Worm (Caenorhabditis elegans) whole organism, L1 larva: ENCODE measurements around the gene mrpl-28.
A peak's percentile ranks its signal among the peaks of the same experiment; 100 is the strongest.

Experiments
- C04F5.9 ChIP-seq: sonication (generic microtip); optimal IDR thresholded peaks from 2 replicates; lab custom pipeline; 2016; ENCODE audit warnings: missing genetic modification characterization, missing compliant biosample characterization
- F16B12.6 ChIP-seq: fragments of 150-350 bp; optimal IDR thresholded peaks from 2 replicates; lab custom pipeline; 2014; ENCODE audit warnings: missing biosample characterization, missing genetic modification characterization
- Y116A8C.19 ChIP-seq: sonication (generic microtip); optimal IDR thresholded peaks from 2 replicates; lab custom pipeline; 2016; ENCODE audit warnings: missing compliant biosample characterization, missing genetic modification characterization, borderline replicate concordance
- blmp-1 ChIP-seq: fragments of 150-350 bp; optimal IDR thresholded peaks from 2 replicates; lab custom pipeline; 2014; ENCODE audit warnings: missing biosample characterization, missing genetic modification characterization
- ceh-8 ChIP-seq: fragments of 200-800 bp; sonication (Bioruptor generic); optimal IDR thresholded peaks from 2 replicates; lab custom pipeline; 2018; ENCODE audit warnings: mild to moderate bottlenecking, missing genetic modification characterization, moderate library complexity, missing compliant biosample characterization
- dpl-1 ChIP-seq, 3 experiments: fragments of 150-350 bp in 2 of 3; sonication (generic microtip) in 1 of 3; optimal IDR thresholded peaks; 2 replicates each; lab custom pipeline; 2014 to 2017; ENCODE audit warnings: missing biosample characterization in 3 of 3, missing genetic modification characterization in 3 of 3, missing genetic modification reagents in 3 of 3
- dsc-1 ChIP-seq: sonication (generic microtip); optimal IDR thresholded peaks from 2 replicates; lab custom pipeline; 2016; ENCODE audit warnings: mild to moderate bottlenecking, missing genetic modification characterization, missing compliant biosample characterization
- efl-1 ChIP-seq, 4 experiments: fragments of 150-350 bp; optimal IDR thresholded peaks in 3 of 4; peaks in 1 of 4; 1 replicate in 1 of 4; 2 replicates in 3 of 4; lab custom pipeline; 2014; ENCODE audit warnings: missing biosample characterization in 2 of 4, missing genetic modification characterization in 2 of 4, missing genetic modification reagents in 2 of 4
- egl-27 ChIP-seq, 2 experiments: fragments of 150-350 bp in 1 of 2; sonication (generic microtip); optimal IDR thresholded peaks; 3 replicates each; lab custom pipeline; 2017 to 2018; ENCODE audit warnings: missing biosample characterization in 2 of 2, missing genetic modification characterization in 2 of 2, missing genetic modification reagents in 2 of 2
- elt-2 ChIP-seq: sonication (generic microtip); optimal IDR thresholded peaks from 2 replicates; lab custom pipeline; 2016; ENCODE audit warnings: missing genetic modification characterization, mild to moderate bottlenecking, inconsistent platforms, missing compliant biosample characterization, missing genetic modification reagents
- elt-3 ChIP-seq, 6 experiments: fragments of 150-350 bp in 1 of 6; sonication (generic microtip); optimal IDR thresholded peaks; 2 replicates each; lab custom pipeline; 2017 to 2018; ENCODE audit warnings: missing biosample characterization in 6 of 6, missing genetic modification characterization in 6 of 6, inconsistent platforms in 1 of 6
- ets-5 ChIP-seq: fragments of 200-800 bp; sonication (Bioruptor generic); IDR thresholded peaks from 2 replicates; pipeline ENCODE4 v1.3.6; 2022; ENCODE audit warnings: missing genetic modification characterization, missing compliant biosample characterization
- fkh-4 ChIP-seq: sonication (generic microtip); optimal IDR thresholded peaks from 2 replicates; lab custom pipeline; 2016; ENCODE audit warnings: missing compliant biosample characterization, missing genetic modification characterization, borderline replicate concordance
- fkh-8 ChIP-seq: sonication (generic microtip); optimal IDR thresholded peaks from 2 replicates; lab custom pipeline; 2016; ENCODE audit warnings: mild to moderate bottlenecking, missing genetic modification characterization, missing compliant biosample characterization
- fos-1 ChIP-seq: fragments of 150-350 bp; optimal IDR thresholded peaks from 2 replicates; lab custom pipeline; 2014; ENCODE audit warnings: missing biosample characterization, missing genetic modification characterization
- hpl-2 ChIP-seq: fragments of 150-350 bp; optimal IDR thresholded peaks from 2 replicates; lab custom pipeline; 2014; ENCODE audit warnings: missing biosample characterization, missing genetic modification reagents, missing genetic modification characterization
- jun-1 ChIP-seq: fragments of 150-350 bp; optimal IDR thresholded peaks from 2 replicates; lab custom pipeline; 2014; ENCODE audit warnings: missing biosample characterization, missing genetic modification reagents, missing genetic modification characterization
- lin-14 ChIP-seq: fragments of 200-800 bp; sonication (Bioruptor generic); optimal IDR thresholded peaks from 2 replicates; lab custom pipeline; 2018; ENCODE audit warnings: mild to moderate bottlenecking, missing genetic modification characterization, moderate library complexity, missing compliant biosample characterization
- lin-35 ChIP-seq, 2 experiments: fragments of 150-350 bp; optimal IDR thresholded peaks; 2 replicates each; lab custom pipeline; 2014; ENCODE audit warnings: missing biosample characterization in 2 of 2, missing genetic modification characterization in 2 of 2, missing genetic modification reagents in 2 of 2
- lsy-2 ChIP-seq, 2 experiments: fragments of 150-350 bp; optimal IDR thresholded peaks; 2 replicates each; lab custom pipeline; 2014; ENCODE audit warnings: missing biosample characterization in 2 of 2, missing genetic modification characterization in 2 of 2
- mab-9 ChIP-seq: fragments of 200-800 bp; sonication (Bioruptor generic); IDR thresholded peaks from 2 replicates; pipeline ENCODE4 v1.3.6; 2022; ENCODE audit warnings: missing genetic modification reagents, missing genetic modification characterization, missing compliant biosample characterization
- mdl-1 ChIP-seq, 2 experiments: fragments of 150-350 bp; optimal IDR thresholded peaks; 2 replicates each; lab custom pipeline; 2014 to 2017; ENCODE audit warnings: missing biosample characterization in 2 of 2, missing genetic modification characterization in 2 of 2, inconsistent platforms in 1 of 2
- mep-1 ChIP-seq: fragments of 150-350 bp; optimal IDR thresholded peaks from 2 replicates; lab custom pipeline; 2014; ENCODE audit warnings: missing biosample characterization, missing genetic modification characterization
- nhr-11 ChIP-seq: fragments of 150-350 bp; optimal IDR thresholded peaks from 2 replicates; lab custom pipeline; 2014; ENCODE audit warnings: missing biosample characterization, missing genetic modification characterization
- nhr-20 ChIP-seq: sonication (generic microtip); optimal IDR thresholded peaks from 2 replicates; lab custom pipeline; 2016; ENCODE audit warnings: mild to moderate bottlenecking, missing genetic modification characterization, missing compliant biosample characterization
- nhr-47 ChIP-seq: sonication (generic microtip); optimal IDR thresholded peaks from 2 replicates; lab custom pipeline; 2016; ENCODE audit warnings: mild to moderate bottlenecking, missing genetic modification characterization, moderate library complexity, missing compliant biosample characterization
- nhr-71 ChIP-seq: sonication (generic microtip); optimal IDR thresholded peaks from 2 replicates; lab custom pipeline; 2016; ENCODE audit warnings: mild to moderate bottlenecking, missing genetic modification characterization, moderate library complexity, missing compliant biosample characterization
- nhr-77 ChIP-seq: fragments of 150-350 bp; optimal IDR thresholded peaks from 2 replicates; lab custom pipeline; 2014; ENCODE audit warnings: missing biosample characterization, missing genetic modification characterization
- nhr-85 ChIP-seq: sonication (generic microtip); peaks from one replicate; lab custom pipeline; 2016; ENCODE audit warnings: missing genetic modification characterization, inconsistent platforms, missing compliant biosample characterization
- pag-3 ChIP-seq: sonication (generic microtip); optimal IDR thresholded peaks from 2 replicates; lab custom pipeline; 2017; ENCODE audit warnings: missing genetic modification characterization, mild to moderate bottlenecking, missing compliant biosample characterization, antibody characterized with exemption, borderline replicate concordance; ENCODE audit not compliant: insufficient read depth
- rnt-1 ChIP-seq: sonication (generic microtip); optimal IDR thresholded peaks from 2 replicates; lab custom pipeline; 2016; ENCODE audit warnings: mild to moderate bottlenecking, missing genetic modification characterization, moderate library complexity, missing compliant biosample characterization
- snu-23 ChIP-seq: sonication (generic microtip); optimal IDR thresholded peaks from 2 replicates; lab custom pipeline; 2016; ENCODE audit warnings: missing genetic modification characterization, missing compliant biosample characterization
- sptf-1 ChIP-seq: fragments of 150-350 bp; optimal IDR thresholded peaks from 2 replicates; lab custom pipeline; 2014; ENCODE audit warnings: missing biosample characterization, missing genetic modification characterization
- swsn-7 ChIP-seq: sonication (generic microtip); optimal IDR thresholded peaks from 2 replicates; lab custom pipeline; 2016; ENCODE audit warnings: missing genetic modification characterization, missing compliant biosample characterization
- tbx-2 ChIP-seq: sonication (generic microtip); optimal IDR thresholded peaks from 2 replicates; lab custom pipeline; 2016; ENCODE audit warnings: missing genetic modification characterization, missing compliant biosample characterization
- unc-30 ChIP-seq: sonication (generic microtip); optimal IDR thresholded peaks from 2 replicates; lab custom pipeline; 2017; ENCODE audit warnings: missing biosample characterization, missing genetic modification characterization
- unc-98 ChIP-seq: fragments of 200-800 bp; sonication (Bioruptor generic); IDR thresholded peaks from 2 replicates; pipeline ENCODE4 v1.3.6; 2022; ENCODE audit warnings: missing genetic modification characterization, missing compliant biosample characterization
- vab-15 ChIP-seq: sonication (generic microtip); optimal IDR thresholded peaks from 2 replicates; lab custom pipeline; 2017; ENCODE audit warnings: missing genotype, mild to moderate bottlenecking, missing genetic modification characterization, missing compliant biosample characterization
- xbp-1 ChIP-seq: sonication (generic microtip); optimal IDR thresholded peaks from 2 replicates; lab custom pipeline; 2016; ENCODE audit warnings: missing genetic modification characterization, missing compliant biosample characterization
- ztf-4 ChIP-seq: fragments of 150-350 bp; optimal IDR thresholded peaks from 2 replicates; lab custom pipeline; 2014; ENCODE audit warnings: missing biosample characterization, missing genetic modification characterization

mrpl-28 gene

ce11 chrII:160561-161123 lies 4.8 kb upstream of the mrpl-28 start (continued):
- TF ChIP-seq mab-9: no peak

DNA sequence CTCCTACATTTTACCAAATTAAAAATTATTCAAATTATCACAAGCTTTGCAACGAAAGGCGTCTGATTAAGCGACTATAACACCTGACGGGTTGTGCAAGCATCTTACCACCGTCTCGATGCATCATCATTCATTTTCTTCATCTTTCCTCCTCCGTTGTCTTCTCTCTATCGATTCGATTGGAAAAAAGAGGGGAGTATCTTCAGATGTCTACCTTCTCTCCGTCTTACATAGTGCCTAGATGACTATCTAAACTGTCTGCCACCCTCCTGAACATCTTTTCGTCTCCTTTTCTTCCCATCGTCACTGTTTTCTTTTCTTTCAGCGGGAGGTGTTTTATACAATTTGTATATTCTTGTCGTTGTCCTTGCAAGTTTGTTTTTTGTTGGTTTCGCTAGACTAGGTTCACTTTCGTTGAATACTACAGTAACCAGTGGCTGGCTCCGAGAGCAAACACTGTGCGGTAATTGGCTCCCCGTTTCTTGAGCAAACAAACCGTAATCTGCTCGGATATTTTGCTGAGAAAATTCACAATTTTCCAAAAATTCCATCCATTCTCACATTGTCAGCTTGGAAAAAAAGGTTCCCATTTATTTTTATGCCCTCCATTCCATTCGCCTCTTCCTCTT lies 3.6 kb upstream of the mrpl-28 start:
- peak; percentile 66 for TF ChIP-seq lin-14 (GFP tag; lab: Kevin White, UChicago)
- TF ChIP-seq snu-23 (GFP tag; lab: Kevin White, UChicago): peak; percentile 63
- TF ChIP-seq C04F5.9 (tag; lab: Kevin White, UChicago): no peak
- no peak for TF ChIP-seq Y116A8C.19 (tag; lab: Kevin White, UChicago)
- no peak for TF ChIP-seq F16B12.6 (tag; lab: Kevin White, UChicago)
- TF ChIP-seq ets-5: no peak
- TF ChIP-seq vab-15 (tag; lab: Kevin White, UChicago): no peak
- no peak for TF ChIP-seq sptf-1 (tag; lab: Kevin White, UChicago)
- peak; percentile 37 for TF ChIP-seq fos-1 (tag; lab: Kevin White, UChicago)
- TF ChIP-seq lin-35 (GFP tag; optimal IDR thresholded peaks at IDR 0.05; lab: Kevin White, UChicago): peak; percentile 4 to 64
- peak; percentile 7 for TF ChIP-seq nhr-47 (tag; lab: Kevin White, UChicago)
- TF ChIP-seq nhr-71 (tag; lab: Kevin White, UChicago): peak; percentile 68
- no peak for TF ChIP-seq pag-3 (tag; lab: Kevin White, UChicago)
- no peak for TF ChIP-seq unc-98 (GFP tag; lab: Robert Waterston, UW)
- peak; percentile 78 for TF ChIP-seq nhr-85 (tag; lab: Kevin White, UChicago)
- TF ChIP-seq nhr-20 (tag; lab: Kevin White, UChicago): peak; percentile 48
- peak; percentile 9 for TF ChIP-seq jun-1 (tag; lab: Kevin White, UChicago)
- no peak for TF ChIP-seq egl-27 (tag; optimal IDR thresholded peaks at IDR 0.05; lab: Kevin White, UChicago)
- TF ChIP-seq rnt-1 (tag; lab: Kevin White, UChicago): peak; percentile 63
- TF ChIP-seq elt-3 (tag; optimal IDR thresholded peaks at IDR 0.05; lab: Kevin White, UChicago): peak in 2 of 6 experiments; percentile 14 to 44
- no peak for TF ChIP-seq hpl-2 (GFP tag; lab: Kevin White, UChicago)
- peak; percentile 3 for TF ChIP-seq xbp-1 (tag; lab: Kevin White, UChicago)
- TF ChIP-seq efl-1 (optimal IDR thresholded peaks at IDR 0.05; lab: Kevin White, UChicago): peak; percentile 39 to 47
- TF ChIP-seq efl-1 (GFP tag; optimal IDR thresholded peaks at IDR 0.05 in 1 of 2; lab: Kevin White, UChicago): peak; percentile 2 to 91
- TF ChIP-seq blmp-1 (tag; lab: Kevin White, UChicago): peak; percentile 81
- no peak for TF ChIP-seq fkh-4
- TF ChIP-seq ztf-4 (tag; lab: Kevin White, UChicago): peak; percentile 26
- peak; percentile 32 for TF ChIP-seq elt-2 (tag; lab: Kevin White, UChicago)
- peak in 2 of 3 experiments; percentile 2 to 31 for TF ChIP-seq dpl-1 (GFP tag; optimal IDR thresholded peaks at IDR 0.05; lab: Kevin White, UChicago)
- peak; percentile 31 to 68 for TF ChIP-seq lsy-2 (tag; optimal IDR thresholded peaks at IDR 0.05; lab: Kevin White, UChicago)
- TF ChIP-seq mep-1 (tag; lab: Kevin White, UChicago): peak; percentile 49
- TF ChIP-seq dsc-1 (tag; lab: Kevin White, UChicago): no peak
- TF ChIP-seq mdl-1 (tag; optimal IDR thresholded peaks at IDR 0.05; lab: Kevin White, UChicago): peak in 1 of 2 experiments; percentile 10
- no peak for TF ChIP-seq unc-30 (tag; lab: Kevin White, UChicago)
- TF ChIP-seq nhr-11 (tag; lab: Kevin White, UChicago): no peak

DNA sequence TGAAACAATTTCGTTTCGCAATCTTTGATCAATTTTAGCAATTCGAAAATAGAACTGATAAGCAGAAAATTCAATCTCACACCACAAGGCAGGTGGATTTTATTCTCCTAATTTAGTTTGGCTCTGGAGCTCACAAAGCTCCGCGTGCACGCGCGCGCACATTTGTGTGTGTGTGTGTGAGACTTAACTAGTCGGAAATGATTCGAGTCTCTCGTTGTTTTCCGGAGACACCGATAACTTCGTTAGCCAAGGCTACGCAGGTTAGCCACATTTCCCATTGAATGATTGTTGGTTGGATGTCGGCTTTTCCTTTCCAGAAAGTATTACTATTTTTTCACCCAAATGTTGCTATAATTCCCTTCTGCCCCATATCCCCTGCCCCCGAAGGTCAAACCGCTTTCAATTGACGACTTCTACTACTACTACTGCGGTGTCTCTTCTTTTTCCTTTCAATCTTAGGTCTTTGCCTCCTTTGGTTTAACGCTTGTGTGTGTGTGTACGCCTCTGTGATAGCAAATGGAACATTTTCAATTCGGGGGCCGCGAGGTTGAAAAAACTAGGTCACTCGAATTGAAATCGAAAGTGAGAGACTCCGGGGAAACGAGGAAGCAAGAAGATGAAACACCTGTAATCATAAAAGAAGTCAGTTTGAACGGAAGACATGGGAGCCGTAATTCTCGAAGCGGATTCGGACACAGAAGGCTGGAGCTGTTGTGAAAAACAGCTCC lies 2.4 kb upstream of the mrpl-28 start:
- TF ChIP-seq elt-3 (tag; optimal IDR thresholded peaks at IDR 0.05; lab: Kevin White, UChicago): peak in 1 of 6 experiments; percentile 17
- peak; percentile 76 for TF ChIP-seq fkh-8 (tag; lab: Kevin White, UChicago)
- TF ChIP-seq Y116A8C.19 (tag; lab: Kevin White, UChicago): no peak
- peak; percentile 44 for TF ChIP-seq nhr-47 (tag; lab: Kevin White, UChicago)
- no peak for TF ChIP-seq nhr-77 (tag; lab: Kevin White, UChicago)
- peak; percentile 27 for TF ChIP-seq nhr-85 (tag; lab: Kevin White, UChicago)
- TF ChIP-seq blmp-1 (tag; lab: Kevin White, UChicago): peak; percentile 98
- TF ChIP-seq nhr-71 (tag; lab: Kevin White, UChicago): peak; percentile 58
- TF ChIP-seq ceh-8 (GFP tag; lab: Kevin White, UChicago): no peak
- TF ChIP-seq lin-14 (GFP tag; lab: Kevin White, UChicago): peak; percentile 61
- TF ChIP-seq tbx-2 (tag; lab: Kevin White, UChicago): peak; percentile 22
- TF ChIP-seq swsn-7: peak; percentile 6
